Fruit fly (Drosophila melanogaster): ENCODE data around the gene Samuel.

DNA sequence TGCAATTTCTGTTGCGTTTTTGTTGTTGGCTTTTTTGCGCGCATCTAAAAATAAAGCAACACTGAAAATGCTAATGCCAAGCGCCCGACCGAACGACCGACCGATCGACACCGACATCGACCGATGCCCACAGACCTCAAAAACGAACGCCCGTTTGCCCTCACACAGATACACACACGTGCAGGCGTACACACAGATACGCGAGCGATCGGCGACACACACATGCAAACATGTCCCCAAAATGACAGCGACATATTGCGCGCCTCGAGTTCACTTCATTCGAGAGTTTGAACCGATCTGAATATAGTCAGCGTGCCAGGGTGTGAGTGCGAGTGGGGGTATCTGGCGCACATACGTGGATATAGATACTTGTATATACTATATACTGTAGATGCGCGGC lies 5.6 kb downstream of the Samuel start:
- TF ChIP-seq CG8478 (optimal IDR thresholded peaks at IDR 0.05) (no peak), CG13894 (tag; optimal IDR thresholded peaks at IDR 0.05) (no peak)

Measured in whole organism, embryonic.